Worm (Caenorhabditis elegans): Measurements from ENCODE around the gene T15H9.4.
A peak's percentile ranks its signal among the peaks of the same experiment; 100 is the strongest.

T15H9.4 gene

ce11 chrII:9601069-9601468, 10.6 kb upstream of the T15H9.4 start (continued):
- TF ChIP-seq php-3 (GFP tag; IDR thresholded peaks at IDR 0.05) = peak; percentile 33; the same call in 1 of the 2 replicates
- 0 out of 2 replicates have a peak, but pooled peaks have one; percentile 53 for TF ChIP-seq dmd-8 (GFP tag; IDR thresholded peaks at IDR 0.05)
- no peak for TF ChIP-seq F26F4.8 (GFP tag; conservative IDR thresholded peaks at IDR 0.05)
- no peak for TF ChIP-seq zip-11 (GFP tag; IDR thresholded peaks at IDR 0.05)
- peak; percentile 96 for TF ChIP-seq nhr-11 (tag; optimal IDR thresholded peaks at IDR 0.05)
- TF ChIP-seq pha-4 (GFP tag; IDR thresholded peaks at IDR 0.05) = no peak
- TF ChIP-seq pha-4 (tag; optimal IDR thresholded peaks at IDR 0.05) = no peak
- 0 out of 2 replicates have a peak, but pooled peaks have one; percentile 47 for TF ChIP-seq ceh-20 (GFP tag; IDR thresholded peaks at IDR 0.05)
- no peak for TF ChIP-seq hmg-1.1 (GFP tag; IDR thresholded peaks at IDR 0.05)
- TF ChIP-seq aha-1 (tag) = peak; percentile 95
- no peak for TF ChIP-seq fos-1 (tag; optimal IDR thresholded peaks at IDR 0.05)
- TF ChIP-seq nhr-10 (tag; optimal IDR thresholded peaks at IDR 0.05) = peak; percentile 74
- peak in 1 of 2 experiments; percentile 37 for TF ChIP-seq hif-1 (tag; optimal IDR thresholded peaks at IDR 0.05)
- TF ChIP-seq Y105C5A.15 (GFP tag; IDR thresholded peaks at IDR 0.05) = no peak
- peak; percentile 73 for TF ChIP-seq dve-1 (tag; optimal IDR thresholded peaks at IDR 0.05; ENCODE audit: insufficient read depth)

DNA sequence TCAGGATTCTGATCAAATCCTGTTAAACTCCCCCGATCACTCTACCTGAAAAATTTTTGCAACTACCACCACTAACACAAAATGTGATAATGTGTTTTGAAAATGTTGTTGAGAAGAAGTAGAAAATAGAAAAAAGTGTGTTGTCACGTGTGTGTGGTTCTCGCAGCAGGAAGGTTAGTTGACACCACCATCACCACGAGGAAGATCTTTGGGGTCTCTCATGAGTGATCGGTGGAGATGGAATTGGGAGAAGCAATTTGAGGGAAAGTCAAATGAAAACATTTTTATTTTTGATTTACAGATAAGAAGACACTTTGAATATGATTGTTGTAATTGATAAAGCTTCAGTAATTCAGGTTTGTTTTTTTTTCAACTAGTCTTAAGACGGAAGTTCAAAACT, 10.0 kb upstream of the T15H9.4 start:
- TF ChIP-seq hlh-30 (tag; optimal IDR thresholded peaks at IDR 0.05; ENCODE audit: insufficient read depth) = peak; percentile 96
- TF ChIP-seq mxl-3 (GFP tag; optimal IDR thresholded peaks at IDR 0.05) = peak; percentile 32
- peak; percentile 79 for TF ChIP-seq dve-1 (tag; optimal IDR thresholded peaks at IDR 0.05; ENCODE audit: insufficient read depth)
- no peak for TF ChIP-seq mes-2 (tag; optimal IDR thresholded peaks at IDR 0.05; ENCODE audit: poor library complexity, severe bottlenecking)
- no peak for TF ChIP-seq ceh-20 (GFP tag; IDR thresholded peaks at IDR 0.05)
- no peak for TF ChIP-seq lir-3 (tag; optimal IDR thresholded peaks at IDR 0.05)
- no peak for TF ChIP-seq lin-1 (GFP tag; IDR thresholded peaks at IDR 0.05)
- TF ChIP-seq vab-7 (GFP tag; IDR thresholded peaks at IDR 0.05) = no peak
- no peak for TF ChIP-seq mxl-2 (GFP tag; conservative IDR thresholded peaks at IDR 0.05)
- no peak for TF ChIP-seq duxl-1 (tag; optimal IDR thresholded peaks at IDR 0.05; ENCODE audit: poor library complexity)
- no peak for TF ChIP-seq set-16 (GFP tag; IDR thresholded peaks at IDR 0.05)
- TF ChIP-seq ceh-28 (tag; optimal IDR thresholded peaks at IDR 0.05) = no peak
- peak; percentile 79 to 83 for TF ChIP-seq mdl-1 (tag; optimal IDR thresholded peaks at IDR 0.05)
- TF ChIP-seq lsy-2 (tag; optimal IDR thresholded peaks at IDR 0.05) = peak; percentile 18 to 61
- no peak for TF ChIP-seq rbr-2 (tag; optimal IDR thresholded peaks at IDR 0.05)
- no peak for TF ChIP-seq daf-12 (tag; optimal IDR thresholded peaks at IDR 0.05)
- TF ChIP-seq T26A8.4 (GFP tag; IDR thresholded peaks at IDR 0.05) = no peak
- peak; percentile 94 for TF ChIP-seq aha-1 (tag)
- peak; percentile 66 for TF ChIP-seq nhr-28 (tag; optimal IDR thresholded peaks at IDR 0.05)
- no peak for TF ChIP-seq saeg-2 (GFP tag; IDR thresholded peaks at IDR 0.05)
- no peak for TF ChIP-seq lin-39 (tag; optimal IDR thresholded peaks at IDR 0.05)
- TF ChIP-seq daf-19 (GFP tag; conservative IDR thresholded peaks at IDR 0.05) = no peak
- TF ChIP-seq nhr-42 (GFP tag; IDR thresholded peaks at IDR 0.05) = no peak
- no peak for TF ChIP-seq lim-7 (GFP tag; IDR thresholded peaks at IDR 0.05)
- peak; percentile 35 for TF ChIP-seq cey-2 (tag; optimal IDR thresholded peaks at IDR 0.05; ENCODE audit: borderline replicate concordance, insufficient read depth)
- TF ChIP-seq fos-1 (tag; optimal IDR thresholded peaks at IDR 0.05) = no peak
- no peak for TF ChIP-seq ces-1 (GFP tag; optimal IDR thresholded peaks at IDR 0.05)
- peak; percentile 77 for TF ChIP-seq hlh-11 (tag; optimal IDR thresholded peaks at IDR 0.05)
- TF ChIP-seq dmd-6 (GFP tag; IDR thresholded peaks at IDR 0.05) = peak; percentile 69
- TF ChIP-seq unc-62 (GFP tag; optimal IDR thresholded peaks at IDR 0.05 in 1 of 2) = peak in 1 of 2 experiments; percentile 54
- no peak for TF ChIP-seq unc-62 (tag; optimal IDR thresholded peaks at IDR 0.05)
- TF ChIP-seq hif-1 (tag; optimal IDR thresholded peaks at IDR 0.05) = peak in 1 of 2 experiments; percentile 42
- no peak for TF ChIP-seq F49E8.2 (tag; optimal IDR thresholded peaks at IDR 0.05; ENCODE audit: borderline replicate concordance)
- no peak for TF ChIP-seq tag-97 (GFP tag; IDR thresholded peaks at IDR 0.05)
- no peak for TF ChIP-seq daf-8 (GFP tag; IDR thresholded peaks at IDR 0.05)
- TF ChIP-seq nhr-11 (tag; optimal IDR thresholded peaks at IDR 0.05) = peak; percentile 82
- peak; percentile 49 for TF ChIP-seq mep-1 (tag; optimal IDR thresholded peaks at IDR 0.05)
- TF ChIP-seq nhr-41 (GFP tag; IDR thresholded peaks at IDR 0.05) = no peak
- peak in 1 of 2 experiments; percentile 83 for TF ChIP-seq daf-16 (GFP tag; optimal IDR thresholded peaks at IDR 0.05)
- TF ChIP-seq daf-16 (tag; optimal IDR thresholded peaks at IDR 0.05) = peak; percentile 62
- TF ChIP-seq dmd-8 (GFP tag; IDR thresholded peaks at IDR 0.05) = no peak

All from whole organism, L4 larva.